Worm (Caenorhabditis elegans) whole organism, late embryonic: ENCODE measurements around the gene gnrr-2.

Source experiments
- C08G9.2 ChIP-seq: sonication (generic microtip); optimal IDR thresholded peaks from 2 replicates; lab custom pipeline; 2016; ENCODE audit warnings: mild to moderate bottlenecking, missing genetic modification characterization, moderate library complexity, missing compliant biosample characterization
- C38D4.7 ChIP-seq: fragments of 200-800 bp; sonication (Bioruptor generic); optimal IDR thresholded peaks from 2 replicates; lab custom pipeline; 2018; ENCODE audit warnings: mild to moderate bottlenecking, missing genetic modification characterization, moderate library complexity, missing compliant biosample characterization
- F13H6.1 ChIP-seq: sonication (generic microtip); optimal IDR thresholded peaks from 2 replicates; lab custom pipeline; 2016; ENCODE audit warnings: missing genetic modification characterization, missing compliant biosample characterization
- K02D7.2 ChIP-seq: sonication (generic microtip); optimal IDR thresholded peaks from 2 replicates; lab custom pipeline; 2017; ENCODE audit warnings: mild to moderate bottlenecking, missing genetic modification characterization, missing compliant biosample characterization
- K09A11.1 ChIP-seq: sonication (generic microtip); optimal IDR thresholded peaks from 2 replicates; lab custom pipeline; 2017; ENCODE audit warnings: antibody characterized with exemption, mild to moderate bottlenecking, missing genetic modification characterization, missing compliant biosample characterization; ENCODE audit not compliant: insufficient read depth
- Y22D7AL.16 ChIP-seq: sonication (generic microtip); optimal IDR thresholded peaks from 2 replicates; lab custom pipeline; 2016; ENCODE audit warnings: missing genetic modification characterization, missing compliant biosample characterization
- ama-1 ChIP-seq: fragments of 150-350 bp; optimal IDR thresholded peaks from 2 replicates; lab custom pipeline; 2014
- ceh-14 ChIP-seq: sonication (generic microtip); optimal IDR thresholded peaks from 2 replicates; lab custom pipeline; 2016; ENCODE audit warnings: missing genotype, missing genetic modification characterization, missing compliant biosample characterization
- ceh-18 ChIP-seq: sonication (generic microtip); optimal IDR thresholded peaks from 2 replicates; lab custom pipeline; 2016; ENCODE audit warnings: missing genetic modification characterization, missing compliant biosample characterization
- ceh-2 ChIP-seq: sonication (generic microtip); optimal IDR thresholded peaks from 2 replicates; lab custom pipeline; 2016; ENCODE audit warnings: missing genotype, missing genetic modification characterization, missing compliant biosample characterization
- ceh-22 ChIP-seq: sonication (generic microtip); optimal IDR thresholded peaks from 2 replicates; lab custom pipeline; 2017; ENCODE audit warnings: missing biosample characterization, missing genetic modification characterization
- ceh-30 ChIP-seq: fragments of 150-350 bp; optimal IDR thresholded peaks from 2 replicates; lab custom pipeline; 2014; ENCODE audit warnings: missing biosample characterization, missing genetic modification characterization
- ceh-34 ChIP-seq: sonication (generic microtip); optimal IDR thresholded peaks from 2 replicates; lab custom pipeline; 2016; ENCODE audit warnings: mild to moderate bottlenecking, missing genetic modification characterization, missing compliant biosample characterization
- ceh-6 ChIP-seq: fragments of 200-800 bp; sonication (Bioruptor generic); optimal IDR thresholded peaks from 2 replicates; lab custom pipeline; 2018; ENCODE audit warnings: mild to moderate bottlenecking, missing genetic modification characterization, missing compliant biosample characterization
- ceh-9 ChIP-seq: sonication (generic microtip); optimal IDR thresholded peaks from 2 replicates; lab custom pipeline; 2016; ENCODE audit warnings: mild to moderate bottlenecking, missing genetic modification characterization, inconsistent platforms, missing compliant biosample characterization
- dve-1 ChIP-seq: sonication (generic microtip); optimal IDR thresholded peaks from 2 replicates; lab custom pipeline; 2017; ENCODE audit warnings: antibody characterized with exemption, mild to moderate bottlenecking, missing genetic modification characterization, missing compliant biosample characterization
- elt-2 ChIP-seq: sonication (generic microtip); optimal IDR thresholded peaks from 2 replicates; lab custom pipeline; 2016; ENCODE audit warnings: missing genetic modification reagents, missing genetic modification characterization, missing compliant biosample characterization
- fax-1 ChIP-seq: sonication (generic microtip); optimal IDR thresholded peaks from 2 replicates; lab custom pipeline; 2016; ENCODE audit warnings: missing genotype, missing genetic modification characterization, missing compliant biosample characterization
- fkh-10 ChIP-seq: fragments of 150-350 bp; optimal IDR thresholded peaks from 2 replicates; lab custom pipeline; 2014; ENCODE audit warnings: missing biosample characterization, missing genetic modification reagents, missing genetic modification characterization
- hlh-13 ChIP-seq: fragments of 200-800 bp; sonication (Bioruptor generic); optimal IDR thresholded peaks from 2 replicates; lab custom pipeline; 2018; ENCODE audit warnings: mild to moderate bottlenecking, missing genetic modification characterization, missing compliant biosample characterization
- hlh-8 ChIP-seq: sonication (generic microtip); optimal IDR thresholded peaks from 2 replicates; lab custom pipeline; 2016; ENCODE audit warnings: missing genotype, missing genetic modification characterization, missing compliant biosample characterization
- lin-11 ChIP-seq: fragments of 200-800 bp; sonication (Bioruptor generic); optimal IDR thresholded peaks from 2 replicates; lab custom pipeline; 2018; ENCODE audit warnings: mild to moderate bottlenecking, missing genetic modification characterization, missing compliant biosample characterization
- madf-2 ChIP-seq: sonication (generic microtip); optimal IDR thresholded peaks from 2 replicates; lab custom pipeline; 2017; ENCODE audit warnings: missing genetic modification characterization, missing compliant biosample characterization
- mec-3 ChIP-seq: sonication (generic microtip); optimal IDR thresholded peaks from 2 replicates; lab custom pipeline; 2016; ENCODE audit warnings: borderline replicate concordance, missing genetic modification characterization, missing compliant biosample characterization
- nhr-11 ChIP-seq: fragments of 150-350 bp; optimal IDR thresholded peaks from 2 replicates; lab custom pipeline; 2014; ENCODE audit warnings: missing biosample characterization, missing genetic modification characterization
- npax-4 ChIP-seq: sonication (generic microtip); optimal IDR thresholded peaks from 2 replicates; lab custom pipeline; 2016; ENCODE audit warnings: missing genetic modification characterization, missing compliant biosample characterization
- pag-3 ChIP-seq: sonication (generic microtip); optimal IDR thresholded peaks from 2 replicates; lab custom pipeline; 2016; ENCODE audit warnings: missing compliant biosample characterization, missing genetic modification characterization, borderline replicate concordance
- pat-9 ChIP-seq: fragments of 200-800 bp; sonication (Bioruptor generic); optimal IDR thresholded peaks from 2 replicates; lab custom pipeline; 2018; ENCODE audit warnings: mild to moderate bottlenecking, missing genetic modification characterization, moderate library complexity, missing compliant biosample characterization
- pax-1 ChIP-seq: fragments of 150-350 bp; optimal IDR thresholded peaks from 2 replicates; lab custom pipeline; 2014; ENCODE audit warnings: missing biosample characterization, missing genetic modification characterization
- pha-4 ChIP-seq: fragments of 150-350 bp; optimal IDR thresholded peaks from 2 replicates; lab custom pipeline; 2018; ENCODE audit warnings: missing biosample characterization, missing genetic modification reagents, missing genetic modification characterization
- pqm-1 ChIP-seq: sonication (generic microtip); optimal IDR thresholded peaks from 2 replicates; lab custom pipeline; 2016; ENCODE audit warnings: missing genetic modification characterization, missing compliant biosample characterization
- ref-2 ChIP-seq: sonication (generic microtip); optimal IDR thresholded peaks from 2 replicates; lab custom pipeline; 2016; ENCODE audit warnings: missing genetic modification characterization, missing compliant biosample characterization
- rnt-1 ChIP-seq: sonication (generic microtip); optimal IDR thresholded peaks from 2 replicates; lab custom pipeline; 2016; ENCODE audit warnings: missing genetic modification characterization, missing compliant biosample characterization
- sdc-2 ChIP-seq: sonication (generic microtip); optimal IDR thresholded peaks from 2 replicates; lab custom pipeline; 2016; ENCODE audit warnings: missing genotype, missing genetic modification characterization, missing compliant biosample characterization
- sox-2 ChIP-seq: fragments of 200-800 bp; sonication (Bioruptor generic); IDR thresholded peaks from 2 replicates; pipeline ENCODE4 v1.3.6; 2022; ENCODE audit warnings: missing genetic modification reagents, missing genetic modification characterization, missing compliant biosample characterization
- sox-4 ChIP-seq: sonication (generic microtip); optimal IDR thresholded peaks from 2 replicates; lab custom pipeline; 2017; ENCODE audit warnings: mild to moderate bottlenecking, missing genetic modification characterization, inconsistent platforms, missing compliant biosample characterization
- unc-3 ChIP-seq, 2 experiments: fragments of 200-800 bp in 1 of 2; sonication (Bioruptor generic) in 1 of 2; sonication (generic microtip) in 1 of 2; conservative IDR thresholded peaks in 1 of 2; optimal IDR thresholded peaks in 1 of 2; 2 replicates each; pipeline versions ENCODE4 v1.3.6 to Lab custom; 2016 to 2022; ENCODE audit warnings: missing compliant biosample characterization in 2 of 2, missing genetic modification characterization in 2 of 2, missing genetic modification reagents in 1 of 2
- unc-42 ChIP-seq: sonication (generic microtip); optimal IDR thresholded peaks from 2 replicates; lab custom pipeline; 2016; ENCODE audit warnings: missing genotype, missing genetic modification characterization, missing compliant biosample characterization
- unc-86 ChIP-seq: sonication (generic microtip); optimal IDR thresholded peaks from 2 replicates; lab custom pipeline; 2016; ENCODE audit warnings: missing genetic modification characterization, missing compliant biosample characterization
- zip-5 ChIP-seq: sonication (generic microtip); optimal IDR thresholded peaks from 2 replicates; lab custom pipeline; 2016; ENCODE audit warnings: missing genetic modification characterization, missing compliant biosample characterization
- ztf-16 ChIP-seq: sonication (generic microtip); optimal IDR thresholded peaks from 2 replicates; lab custom pipeline; 2017; ENCODE audit warnings: missing genetic modification characterization, missing compliant biosample characterization

The gnrr-2 gene

DNA sequence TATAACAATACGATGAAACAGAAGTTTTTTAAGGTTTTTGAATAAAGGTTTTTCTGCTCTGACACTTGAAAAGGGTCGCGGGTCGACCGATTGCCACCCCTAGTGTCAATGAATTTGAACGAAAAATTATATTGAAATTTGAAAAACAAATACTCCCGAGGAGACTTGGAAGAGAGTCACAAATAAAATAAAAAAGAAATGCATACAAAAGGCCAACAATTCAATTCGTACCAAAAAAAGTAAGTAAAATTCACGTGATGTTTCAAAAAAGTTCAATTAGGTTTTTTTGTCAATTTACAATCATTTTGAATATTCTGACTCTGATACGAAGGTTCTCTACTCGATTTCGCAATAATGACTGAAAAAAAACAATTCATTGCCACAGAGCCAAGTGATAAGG, 15.4 kb upstream of the gnrr-2 start, which contains the start of gene C15H11.1:
Gene C15H11.1 (plus strand): TSS at position 301 of the 400 bp plus-strand sequence.
- no peak for TF ChIP-seq K02D7.2
- TF ChIP-seq madf-2 = no peak
- TF ChIP-seq ceh-6 (GFP tag; lab: Kevin White, UChicago) = no peak
- TF ChIP-seq F13H6.1 (tag; lab: Kevin White, UChicago) = no peak
- no peak for TF ChIP-seq ztf-16 (tag; lab: Kevin White, UChicago)
- TF ChIP-seq pat-9 = no peak
- TF ChIP-seq ama-1 (lab: Kevin White, UChicago) = no peak
- no peak for TF ChIP-seq npax-4 (tag; lab: Kevin White, UChicago)
- TF ChIP-seq C08G9.2 (tag; lab: Kevin White, UChicago) = no peak
- no peak for TF ChIP-seq unc-42 (tag; lab: Kevin White, UChicago)
- no peak for TF ChIP-seq pax-1 (tag; lab: Kevin White, UChicago)
- TF ChIP-seq Y22D7AL.16 (tag; lab: Kevin White, UChicago) = no peak
- TF ChIP-seq C38D4.7 = no peak
- no peak for TF ChIP-seq K09A11.1 (tag; lab: Kevin White, UChicago)
- no peak for TF ChIP-seq nhr-11 (tag; lab: Kevin White, UChicago)
- TF ChIP-seq fkh-10 (GFP tag; lab: Kevin White, UChicago) = no peak
- no peak for TF ChIP-seq pag-3 (tag; lab: Kevin White, UChicago)

DNA sequence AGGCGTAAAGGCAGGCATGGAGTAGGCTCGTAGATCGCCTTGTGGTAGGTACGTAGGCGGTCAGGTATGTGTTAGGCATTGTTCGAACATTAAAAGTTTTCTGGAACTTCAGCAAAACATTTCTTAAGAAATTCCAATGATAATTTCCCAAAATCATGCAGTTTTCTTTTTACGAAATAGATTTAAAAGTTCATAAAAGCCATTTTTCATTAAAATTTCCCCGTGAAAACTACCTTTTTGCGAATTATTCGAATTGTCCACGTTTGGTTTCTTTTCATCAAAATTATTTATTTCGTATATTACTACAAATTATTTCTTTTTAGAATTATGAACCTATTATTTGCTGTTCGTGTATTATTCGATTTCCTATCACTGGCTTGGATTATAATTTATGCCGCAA, 14.1 kb upstream of the gnrr-2 start, which contains the start of gene C15H11.13:
Gene C15H11.13 (plus strand): TSS at position 301 of the 400 bp plus-strand sequence.
- no peak for TF ChIP-seq unc-3 (GFP tag; conservative IDR thresholded peaks at IDR 0.05; lab: Robert Waterston, UW)
- TF ChIP-seq unc-3 (tag; optimal IDR thresholded peaks at IDR 0.05; lab: Kevin White, UChicago) = no peak
- TF ChIP-seq ceh-30 (tag; lab: Kevin White, UChicago) = no peak
- no peak for TF ChIP-seq fkh-10 (GFP tag; lab: Kevin White, UChicago)
- TF ChIP-seq mec-3 (tag; lab: Kevin White, UChicago) = no peak
- no peak for TF ChIP-seq K02D7.2
- no peak for TF ChIP-seq zip-5 (tag; lab: Kevin White, UChicago)
- TF ChIP-seq ceh-18 (tag; lab: Kevin White, UChicago) = no peak
- TF ChIP-seq hlh-8 (tag; lab: Kevin White, UChicago) = no peak
- TF ChIP-seq ceh-9 (tag; lab: Kevin White, UChicago) = no peak
- no peak for TF ChIP-seq ceh-34 (tag; lab: Kevin White, UChicago)
- TF ChIP-seq hlh-13 (GFP tag; lab: Kevin White, UChicago) = no peak
- TF ChIP-seq ceh-2 = no peak
- TF ChIP-seq pqm-1 (tag; lab: Kevin White, UChicago) = no peak
- no peak for TF ChIP-seq unc-42 (tag; lab: Kevin White, UChicago)
- TF ChIP-seq madf-2 = no peak
- TF ChIP-seq ceh-14 = no peak
- TF ChIP-seq sdc-2 = no peak
- no peak for TF ChIP-seq ref-2
- TF ChIP-seq ztf-16 (tag; lab: Kevin White, UChicago) = no peak
- TF ChIP-seq unc-86 (tag; lab: Kevin White, UChicago) = no peak
- TF ChIP-seq, all 69 proteins: peak for 0

DNA sequence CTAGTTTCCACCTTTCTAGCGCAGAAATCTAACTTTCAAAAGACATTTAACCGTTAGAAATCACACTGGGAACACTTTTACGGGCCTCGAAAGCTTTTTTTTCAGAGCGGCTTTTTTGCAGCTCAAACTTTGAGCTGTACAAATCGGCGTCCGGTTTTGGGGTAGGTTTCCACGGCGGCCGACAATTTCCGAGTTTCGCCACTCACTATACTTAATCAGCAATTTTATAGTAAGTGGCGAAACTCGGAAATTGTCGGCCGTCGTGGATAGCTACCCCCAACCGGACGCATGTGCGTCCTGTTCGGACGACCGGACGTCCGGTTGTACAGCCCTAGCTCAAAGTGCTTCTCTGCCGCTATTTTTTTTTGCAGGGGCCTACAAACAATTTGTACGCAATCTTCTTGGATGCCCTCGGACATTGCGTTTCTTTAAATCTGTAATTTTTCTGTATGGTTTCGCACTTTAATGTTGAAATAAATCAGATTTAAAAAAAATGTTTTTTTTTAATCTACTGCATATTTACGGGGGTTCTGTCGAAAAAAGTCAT, 12.7 kb upstream of the gnrr-2 start:
- no peak for TF ChIP-seq dve-1

ce11 chrV:14405647-14406046, 3.2 kb upstream of the gnrr-2 start:
- TF ChIP-seq sox-2 (GFP tag; lab: Robert Waterston, UW) (no peak), elt-2 (tag; lab: Kevin White, UChicago) (no peak), npax-4 (tag; lab: Kevin White, UChicago) (no peak), lin-11 (tag; lab: Kevin White, UChicago) (no peak), rnt-1 (tag; lab: Kevin White, UChicago) (no peak), sox-4 (tag; lab: Kevin White, UChicago) (no peak), pax-1 (tag; lab: Kevin White, UChicago) (no peak), ceh-2 (no peak), unc-42 (tag; lab: Kevin White, UChicago) (no peak), ama-1 (lab: Kevin White, UChicago) (no peak), pag-3 (tag; lab: Kevin White, UChicago) (no peak), Y22D7AL.16 (tag; lab: Kevin White, UChicago) (no peak), ceh-22 (tag; lab: Kevin White, UChicago) (no peak), pha-4 (tag; lab: Kevin White, UChicago) (no peak), fax-1 (no peak)
